Worm (Caenorhabditis elegans) whole organism, L1 larva: ENCODE data around the gene cdr-1.

ENCODE experiments used
- grh-1 ChIP-seq: fragments of 200-800 bp; sonication (Bioruptor generic); IDR thresholded peaks from 2 replicates; pipeline ENCODE4 v1.3.6; 2022; ENCODE audit warnings: missing genetic modification reagents, missing genetic modification characterization, missing compliant biosample characterization
- nhr-12 ChIP-seq: sonication (generic microtip); optimal IDR thresholded peaks from 2 replicates; lab custom pipeline; 2017; ENCODE audit warnings: missing biosample characterization, missing genetic modification characterization
- sox-4 ChIP-seq: sonication (generic microtip); optimal IDR thresholded peaks from 2 replicates; lab custom pipeline; 2016; ENCODE audit warnings: missing genetic modification characterization, missing compliant biosample characterization
- unc-62 ChIP-seq: fragments of 150-350 bp; optimal IDR thresholded peaks from 2 replicates; lab custom pipeline; 2014; ENCODE audit warnings: missing biosample characterization, missing genetic modification reagents, missing genetic modification characterization

DNA sequence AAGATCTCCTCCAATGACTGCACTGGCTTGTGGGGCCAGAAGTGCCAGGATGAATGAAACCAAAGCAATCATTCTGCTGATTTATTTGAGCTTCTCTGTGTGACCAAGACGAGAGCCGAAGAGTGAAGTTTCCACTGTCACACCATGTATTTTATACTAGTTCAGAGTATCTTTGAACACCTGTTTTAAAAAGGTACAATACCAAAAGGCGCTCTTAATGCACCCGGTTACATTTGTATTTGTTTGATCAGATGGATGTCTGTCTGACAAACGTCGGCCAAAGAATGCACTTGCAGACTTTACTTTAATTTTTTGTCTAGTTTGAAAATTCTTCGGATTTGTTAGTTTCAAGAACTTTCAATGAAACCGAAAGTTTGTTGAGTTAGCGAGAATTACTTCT lies 836 bp upstream of the cdr-1 start, which contains the start of gene F35E8.10:
- TF ChIP-seq grh-1 (GFP tag; lab: Robert Waterston, UW) (no peak), unc-62 (GFP tag; lab: Kevin White, UChicago) (no peak), sox-4 (tag; lab: Kevin White, UChicago) (no peak), nhr-12 (tag; lab: Kevin White, UChicago) (no peak)
